Worm (Caenorhabditis elegans) whole organism, late embryonic: ENCODE data around the gene F15G9.2.

Experiments
- C08G9.2 ChIP-seq: sonication (generic microtip); optimal IDR thresholded peaks from 2 replicates; lab custom pipeline; 2016; ENCODE audit warnings: mild to moderate bottlenecking, missing genetic modification characterization, moderate library complexity, missing compliant biosample characterization
- ceh-9 ChIP-seq: sonication (generic microtip); optimal IDR thresholded peaks from 2 replicates; lab custom pipeline; 2016; ENCODE audit warnings: mild to moderate bottlenecking, missing genetic modification characterization, inconsistent platforms, missing compliant biosample characterization
- dmd-4 ChIP-seq: sonication (generic microtip); optimal IDR thresholded peaks from 2 replicates; lab custom pipeline; 2016; ENCODE audit warnings: borderline replicate concordance, missing genetic modification characterization, missing compliant biosample characterization
- fkh-10 ChIP-seq: fragments of 150-350 bp; optimal IDR thresholded peaks from 2 replicates; lab custom pipeline; 2014; ENCODE audit warnings: missing biosample characterization, missing genetic modification reagents, missing genetic modification characterization
- hlh-30 ChIP-seq: sonication (generic microtip); optimal IDR thresholded peaks from 2 replicates; lab custom pipeline; 2017; ENCODE audit warnings: antibody characterized with exemption, missing genetic modification characterization, missing compliant biosample characterization; ENCODE audit not compliant: insufficient read depth
- hlh-6 ChIP-seq: sonication (generic microtip); optimal IDR thresholded peaks from 2 replicates; lab custom pipeline; 2016; ENCODE audit warnings: missing genotype, missing genetic modification characterization, missing compliant biosample characterization
- nhr-11 ChIP-seq: fragments of 150-350 bp; optimal IDR thresholded peaks from 2 replicates; lab custom pipeline; 2014; ENCODE audit warnings: missing biosample characterization, missing genetic modification characterization
- pha-4 ChIP-seq: fragments of 150-350 bp; optimal IDR thresholded peaks from 2 replicates; lab custom pipeline; 2018; ENCODE audit warnings: missing biosample characterization, missing genetic modification reagents, missing genetic modification characterization
- ttx-3 ChIP-seq: sonication (generic microtip); optimal IDR thresholded peaks from 2 replicates; lab custom pipeline; 2016; ENCODE audit warnings: missing genetic modification reagents, missing genetic modification characterization, missing compliant biosample characterization
- unc-55 ChIP-seq: sonication (generic microtip); optimal IDR thresholded peaks from 2 replicates; lab custom pipeline; 2017; ENCODE audit warnings: missing biosample characterization, missing genetic modification reagents, missing genetic modification characterization
- unc-86 ChIP-seq: sonication (generic microtip); optimal IDR thresholded peaks from 2 replicates; lab custom pipeline; 2016; ENCODE audit warnings: missing genetic modification characterization, missing compliant biosample characterization

- TF ChIP-seq unc-55 (GFP tag; lab: Kevin White, UChicago) (peak; percentile 0), hlh-30 (tag; lab: Kevin White, UChicago) (no peak), unc-86 (no peak), pha-4 (tag; lab: Kevin White, UChicago) (no peak), ceh-9 (tag; lab: Kevin White, UChicago) (no peak), C08G9.2 (peak; percentile 30), hlh-6 (tag; lab: Kevin White, UChicago) (peak; percentile 65), ttx-3 (tag; lab: Kevin White, UChicago) (no peak), fkh-10 (GFP tag; lab: Kevin White, UChicago) (no peak), dmd-4 (tag; lab: Kevin White, UChicago) (no peak), nhr-11 (no peak)
Measured at ce11 chrX:9737730-9738129, 24.2 kb upstream of the F15G9.2 start, which contains the start of gene F15G9.5.
